Worm (Caenorhabditis elegans): ENCODE measurements around the gene F08G12.5.

F08G12.5 gene

DNA sequence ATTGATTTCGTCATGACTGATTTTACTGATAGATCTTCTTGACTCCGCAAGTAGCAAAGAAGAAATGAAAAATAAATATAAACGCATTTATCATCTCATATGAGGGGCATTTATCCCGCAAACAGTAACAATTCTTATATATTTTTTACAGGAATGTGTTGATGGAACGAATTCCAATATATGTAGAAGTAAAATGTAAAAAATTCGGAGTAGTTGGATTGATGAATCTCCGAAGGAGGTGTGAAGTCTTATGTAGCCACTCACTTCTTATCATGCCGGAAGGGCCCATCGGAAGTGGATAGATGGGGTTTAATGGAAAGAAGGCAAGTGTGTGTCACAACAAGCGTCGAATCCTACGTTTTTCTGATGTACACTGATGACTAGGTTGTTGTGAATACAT lies 27.7 kb upstream of the F08G12.5 start, which contains the start of gene gcy-9:
Gene gcy-9 (minus strand): TSS at position 101 of the 400 bp plus-strand sequence.
- no peak for TF ChIP-seq ceh-82 (tag; optimal IDR thresholded peaks at IDR 0.05)
- no peak for TF ChIP-seq dsc-1 (tag; optimal IDR thresholded peaks at IDR 0.05)
- no peak for TF ChIP-seq ces-1 (GFP tag; optimal IDR thresholded peaks at IDR 0.05)
- TF ChIP-seq Y116A8C.19 (tag; optimal IDR thresholded peaks at IDR 0.05; ENCODE audit: borderline replicate concordance): no peak
- no peak for TF ChIP-seq nhr-76 (tag; optimal IDR thresholded peaks at IDR 0.05)
- no peak for TF ChIP-seq hpl-2 (GFP tag; optimal IDR thresholded peaks at IDR 0.05)
- TF ChIP-seq tlp-1 (tag; optimal IDR thresholded peaks at IDR 0.05): no peak
- no peak for TF ChIP-seq sup-37 (GFP tag; optimal IDR thresholded peaks at IDR 0.05)
- no peak for TF ChIP-seq egl-13 (tag; optimal IDR thresholded peaks at IDR 0.05)

DNA sequence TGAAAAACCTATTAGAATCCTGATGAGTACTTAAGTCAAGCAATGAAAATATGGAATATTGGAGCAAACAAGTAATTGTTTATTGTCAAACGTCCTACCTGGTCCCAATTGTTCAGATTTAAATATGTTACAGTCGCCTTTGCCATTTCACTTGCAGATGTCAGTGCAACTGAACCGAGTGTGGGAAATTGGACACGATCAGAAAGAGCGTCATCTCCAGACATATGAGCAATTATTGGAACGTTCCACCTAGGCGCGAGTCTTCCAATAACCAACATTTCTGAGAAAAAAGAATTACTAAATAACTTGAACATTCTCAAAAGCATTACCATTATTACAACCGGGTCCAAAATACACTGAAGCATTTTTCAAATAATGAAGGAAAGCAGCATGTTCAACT lies 27.0 kb upstream of the F08G12.5 start:
- no peak for TF ChIP-seq fkh-10 (GFP tag; optimal IDR thresholded peaks at IDR 0.05)
- TF ChIP-seq ceh-8 (GFP tag; optimal IDR thresholded peaks at IDR 0.05): no peak
- TF ChIP-seq hlh-17 (GFP tag; optimal IDR thresholded peaks at IDR 0.05; ENCODE audit: borderline replicate concordance): no peak
- no peak for TF ChIP-seq fkh-4 (tag; optimal IDR thresholded peaks at IDR 0.05; ENCODE audit: borderline replicate concordance)
- no peak for TF ChIP-seq nhr-20 (tag; optimal IDR thresholded peaks at IDR 0.05)
- no peak for TF ChIP-seq snu-23 (GFP tag; optimal IDR thresholded peaks at IDR 0.05)
- no peak for TF ChIP-seq nhr-77 (tag; optimal IDR thresholded peaks at IDR 0.05)
- no peak for TF ChIP-seq pax-3 (tag; optimal IDR thresholded peaks at IDR 0.05)

DNA sequence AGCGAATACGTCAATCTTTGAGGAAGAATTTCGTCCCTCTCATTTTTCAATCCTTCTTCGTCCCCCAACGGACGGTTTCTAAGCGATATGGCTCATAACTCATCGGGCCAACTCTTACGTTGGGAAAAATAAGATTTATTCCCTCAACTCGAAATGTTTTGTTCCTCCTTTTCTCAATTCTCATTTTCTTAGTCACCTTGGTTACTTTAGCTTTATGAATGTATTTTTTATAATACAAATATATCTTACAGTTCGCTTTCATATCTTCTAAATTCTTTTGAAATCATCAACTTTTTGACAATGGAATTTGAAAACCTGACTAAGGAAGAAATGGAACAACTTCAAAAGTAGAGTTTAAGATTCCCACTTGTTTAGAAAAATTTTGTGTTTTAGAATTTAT lies 19.3 kb upstream of the F08G12.5 start, which contains the start of gene npr-9:
Gene npr-9 (plus strand): TSS at position 301 of the 400 bp plus-strand sequence.
- TF ChIP-seq jun-1 (tag; optimal IDR thresholded peaks at IDR 0.05): no peak
- no peak for TF ChIP-seq nhr-84 (tag; optimal IDR thresholded peaks at IDR 0.05)
- TF ChIP-seq nhr-71 (tag; optimal IDR thresholded peaks at IDR 0.05): no peak
- TF ChIP-seq pax-3 (tag; optimal IDR thresholded peaks at IDR 0.05): no peak
- TF ChIP-seq nhr-85 (tag): no peak
- TF ChIP-seq mab-9 (GFP tag; IDR thresholded peaks at IDR 0.05): no peak

DNA sequence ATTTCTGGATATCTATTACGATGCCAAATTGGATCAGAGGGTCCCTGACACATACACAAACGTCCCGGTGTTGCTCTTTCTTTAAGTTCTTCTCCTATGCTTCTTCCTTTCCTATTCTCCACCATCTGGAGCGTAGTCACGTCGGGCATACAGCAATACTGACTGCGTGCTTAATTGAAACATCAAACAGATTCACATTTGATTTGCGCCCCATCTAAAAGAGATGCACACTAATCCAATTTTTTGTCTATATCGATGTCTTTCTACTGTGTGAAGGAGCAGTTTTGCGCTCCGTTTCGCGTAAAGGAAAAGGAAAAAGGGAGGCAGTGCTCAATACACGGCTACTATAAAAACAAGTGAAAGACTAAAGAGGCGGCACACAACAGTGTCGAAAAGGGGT lies 18.6 kb upstream of the F08G12.5 start:
- TF ChIP-seq lin-14 (GFP tag; optimal IDR thresholded peaks at IDR 0.05): peak; percentile 63
- no peak for TF ChIP-seq C16A3.4 (tag; optimal IDR thresholded peaks at IDR 0.05)
- TF ChIP-seq efl-1 (optimal IDR thresholded peaks at IDR 0.05): no peak
- peak in 1 of 2 experiments; percentile 53 for TF ChIP-seq efl-1 (GFP tag; optimal IDR thresholded peaks at IDR 0.05 in 1 of 2)

DNA sequence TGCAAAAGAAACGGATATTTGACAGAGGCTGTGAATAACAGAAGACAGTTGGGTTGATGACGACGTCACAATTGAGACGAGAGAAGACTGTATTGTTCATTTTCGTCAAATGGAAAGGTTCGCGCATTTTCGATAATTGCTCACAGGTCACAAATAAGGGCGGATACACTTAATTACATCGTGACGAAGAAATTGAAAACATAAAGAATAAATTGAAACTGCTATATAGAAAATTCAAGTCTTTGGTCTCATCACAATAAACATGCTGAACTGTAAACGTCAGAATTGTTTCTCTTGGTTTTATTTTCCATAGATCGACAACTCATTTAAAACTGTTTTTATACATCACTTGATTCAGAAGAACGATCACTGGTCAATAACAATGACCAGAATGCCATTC lies 16.7 kb upstream of the F08G12.5 start, which contains the start of gene ZK455.5:
Gene ZK455.5 (minus strand): TSS at position 101 of the 400 bp plus-strand sequence.
- TF ChIP-seq blmp-1 (tag; optimal IDR thresholded peaks at IDR 0.05): peak; percentile 14
- TF ChIP-seq fkh-4 (tag; optimal IDR thresholded peaks at IDR 0.05; ENCODE audit: borderline replicate concordance): no peak

DNA sequence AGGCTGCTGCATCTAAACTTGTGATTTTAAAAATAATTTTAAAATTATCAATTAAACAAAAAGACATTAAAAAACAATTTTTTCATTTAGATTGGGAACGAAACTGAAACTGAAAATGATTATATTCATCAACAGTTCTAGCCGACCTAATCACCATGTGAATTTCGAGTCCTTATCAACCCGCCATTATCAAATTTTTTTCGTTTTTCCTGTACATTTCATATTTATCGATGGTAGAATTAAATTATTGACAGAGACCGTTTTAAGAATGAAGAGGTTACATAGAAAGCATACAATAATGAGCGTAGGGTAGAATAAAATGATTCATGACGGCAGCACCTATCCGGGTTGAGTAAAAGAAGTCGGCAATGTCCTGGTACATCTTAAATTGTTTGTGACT lies 14.2 kb upstream of the F08G12.5 start, which contains the start of gene asm-2:
Gene asm-2 (minus strand): TSS at position 12 of the 400 bp plus-strand sequence.
- TF ChIP-seq isw-1 (GFP tag; IDR thresholded peaks at IDR 0.05) (no peak), elt-2 (tag; optimal IDR thresholded peaks at IDR 0.05) (peak; percentile 73), lin-14 (GFP tag; optimal IDR thresholded peaks at IDR 0.05) (peak; percentile 5), sup-37 (GFP tag; optimal IDR thresholded peaks at IDR 0.05) (no peak)

DNA sequence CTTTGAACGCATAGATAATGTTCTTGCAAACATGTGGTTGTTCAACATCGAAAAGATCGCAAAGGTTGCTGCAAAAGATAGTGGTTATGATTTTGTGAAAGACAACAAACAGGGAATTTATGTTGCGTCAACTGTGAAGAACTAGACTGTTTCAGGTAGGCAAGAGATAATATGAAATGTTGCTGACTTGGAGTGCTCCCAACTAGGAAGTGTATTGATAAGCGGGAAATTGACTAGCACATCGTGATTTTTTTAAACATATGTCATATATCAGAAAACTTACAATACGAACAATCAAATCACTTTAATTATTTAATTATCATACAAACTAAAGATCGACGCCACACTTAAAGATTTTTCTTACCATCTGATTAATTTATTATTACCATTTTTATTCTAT lies 13.1 kb upstream of the F08G12.5 start:
- no peak for TF ChIP-seq ceh-63 (GFP tag; optimal IDR thresholded peaks at IDR 0.05)
- TF ChIP-seq ceh-90 (tag; optimal IDR thresholded peaks at IDR 0.05): no peak
- peak; percentile 3 for TF ChIP-seq elt-2 (tag; optimal IDR thresholded peaks at IDR 0.05)
- TF ChIP-seq zip-4 (GFP tag; optimal IDR thresholded peaks at IDR 0.05): no peak
- TF ChIP-seq fkh-4 (tag; optimal IDR thresholded peaks at IDR 0.05; ENCODE audit: borderline replicate concordance): no peak
